Fruit fly (Drosophila melanogaster): ENCODE data around the gene Task7.
A peak's percentile ranks its signal among the peaks of the same experiment; 100 is the strongest.

The Task7 gene

dm6 chr3R:9448320-9448719 is 36.2 kb upstream of the Task7 start (continued):
- TF ChIP-seq Sry-β (GFP tag; optimal IDR thresholded peaks at IDR 0.05) (no peak), CG10654 (GFP tag; optimal IDR thresholded peaks at IDR 0.05) (no peak), HmgZ (tag; optimal IDR thresholded peaks at IDR 0.05) (peak; percentile 2), Hr51 (GFP tag; optimal IDR thresholded peaks at IDR 0.05) (no peak), Bteb2 (GFP tag; optimal IDR thresholded peaks at IDR 0.05) (no peak), CG17568 (GFP tag; optimal IDR thresholded peaks at IDR 0.05) (peak; percentile 49), gem (tag; optimal IDR thresholded peaks at IDR 0.05) (no peak), pho (GFP tag; optimal IDR thresholded peaks at IDR 0.05) (no peak), sens (GFP tag) (no peak), sqz (GFP tag; optimal IDR thresholded peaks at IDR 0.05) (no peak), CG6813 (GFP tag; optimal IDR thresholded peaks at IDR 0.05) (peak; percentile 30), Jarid2 (GFP tag; optimal IDR thresholded peaks at IDR 0.05) (no peak), wek (GFP tag; optimal IDR thresholded peaks at IDR 0.05) (peak; percentile 9), CG4854 (GFP tag; optimal IDR thresholded peaks at IDR 0.05) (no peak), bsh (GFP tag; optimal IDR thresholded peaks at IDR 0.05) (no peak), maf-S (GFP tag; optimal IDR thresholded peaks at IDR 0.05) (no peak), Med (GFP tag) (peak; percentile 58), Max (GFP tag; optimal IDR thresholded peaks at IDR 0.05) (no peak), Oaz (GFP tag; IDR thresholded peaks at IDR 0.05) (no peak), Nf-YC (tag; optimal IDR thresholded peaks at IDR 0.05) (peak; percentile 13), z (GFP tag; IDR thresholded peaks at IDR 0.05) (no peak), Gug (GFP tag; IDR thresholded peaks at IDR 0.05) (no peak), D19B (GFP tag; optimal IDR thresholded peaks at IDR 0.05) (no peak), H2.0 (GFP tag; IDR thresholded peaks at IDR 0.05) (no peak), HHEX (GFP tag; optimal IDR thresholded peaks at IDR 0.05) (peak; percentile 52), tgo (GFP tag; IDR thresholded peaks at IDR 0.05) (no peak), seq (GFP tag; IDR thresholded peaks at IDR 0.05) (0 out of 2 replicates have a peak, but pooled peaks have one; percentile 6), NfI (GFP tag; optimal IDR thresholded peaks at IDR 0.05) (no peak), CG30403 (GFP tag; optimal IDR thresholded peaks at IDR 0.05) (no peak), lab (GFP tag; optimal IDR thresholded peaks at IDR 0.05) (peak; percentile 59), CG7556 (GFP tag; optimal IDR thresholded peaks at IDR 0.05) (no peak), fd64A (GFP tag; optimal IDR thresholded peaks at IDR 0.05) (no peak), CrebB (tag; optimal IDR thresholded peaks at IDR 0.05) (peak; percentile 21), CG15601 (tag; optimal IDR thresholded peaks at IDR 0.05) (peak; percentile 23), Fer1 (GFP tag; optimal IDR thresholded peaks at IDR 0.05) (peak; percentile 54), CG12299 (tag; optimal IDR thresholded peaks at IDR 0.05) (peak; percentile 5), CG2712 (tag; optimal IDR thresholded peaks at IDR 0.05) (no peak)

DNA sequence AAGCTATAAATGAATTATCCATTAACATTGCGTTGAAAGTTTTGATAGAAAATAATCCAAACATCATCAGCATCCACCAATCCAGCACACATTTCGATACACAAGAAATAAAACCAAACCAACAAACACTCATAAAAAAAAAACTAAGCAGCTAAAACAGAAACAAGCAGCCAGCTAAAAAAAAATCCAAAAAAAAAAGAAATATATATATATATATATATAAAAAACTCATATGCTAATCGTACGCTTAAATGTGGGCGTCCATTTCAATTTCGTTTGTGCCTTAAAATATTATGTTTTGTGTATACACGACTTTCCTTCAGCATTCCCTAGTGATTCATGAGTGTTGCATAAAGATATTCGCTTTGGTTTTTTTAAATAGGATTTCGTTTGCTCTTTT is 29.9 kb upstream of the Task7 start:
- TF ChIP-seq fd102C (GFP tag; optimal IDR thresholded peaks at IDR 0.05) (no peak), sd (tag; optimal IDR thresholded peaks at IDR 0.05) (peak; percentile 23), CG32772 (GFP tag; IDR thresholded peaks at IDR 0.05) (0 out of 2 replicates have a peak, but pooled peaks have one; percentile 12), eve (GFP tag; optimal IDR thresholded peaks at IDR 0.05) (peak in 1 of 2 experiments; percentile 71), sr (GFP tag; IDR thresholded peaks at IDR 0.05) (peak; percentile 61; the same call in 1 of the 3 replicates), chinmo (GFP tag; IDR thresholded peaks at IDR 0.05; ENCODE audit: partially characterized antibody) (0 out of 4 replicates have a peak, but pooled peaks have one; percentile 20), Pdp1 (GFP tag; optimal IDR thresholded peaks at IDR 0.05) (peak in 1 of 2 experiments; percentile 75), trem (tag; optimal IDR thresholded peaks at IDR 0.05) (no peak), sqz (GFP tag; optimal IDR thresholded peaks at IDR 0.05) (peak; percentile 32), CG11085 (GFP tag; IDR thresholded peaks at IDR 0.05) (no peak), CG18011 (GFP tag; optimal IDR thresholded peaks at IDR 0.05) (no peak), H15 (GFP tag; IDR thresholded peaks at IDR 0.05) (no peak)

All from whole organism, embryonic.